Worm (Caenorhabditis elegans) whole organism, L4 larva: ENCODE measurements around the gene him-10.

Source experiments
- F10B5.3 ChIP-seq: sonication (generic microtip); optimal IDR thresholded peaks from 2 replicates; lab custom pipeline; 2016; ENCODE audit warnings: mild to moderate bottlenecking, missing genetic modification characterization, missing compliant biosample characterization
- F37D6.2 ChIP-seq: sonication (generic microtip); optimal IDR thresholded peaks from 2 replicates; lab custom pipeline; 2016; ENCODE audit warnings: mild to moderate bottlenecking, missing genetic modification characterization, missing compliant biosample characterization
- F49E8.2 ChIP-seq: sonication (generic microtip); optimal IDR thresholded peaks from 2 replicates; lab custom pipeline; 2016; ENCODE audit warnings: missing compliant biosample characterization, mild to moderate bottlenecking, missing genetic modification characterization, borderline replicate concordance
- T26A8.4 ChIP-seq: fragments of 200-800 bp; sonication (Bioruptor generic); IDR thresholded peaks from 2 replicates; pipeline ENCODE4 v1.3.6; 2022; ENCODE audit warnings: missing genetic modification characterization, missing compliant biosample characterization
- Y105C5A.15 ChIP-seq: fragments of 200-800 bp; sonication (Bioruptor generic); IDR thresholded peaks from 2 replicates; pipeline ENCODE4 v1.3.6; 2022; ENCODE audit warnings: missing genetic modification characterization, missing compliant biosample characterization
- Y48G9A.11 ChIP-seq: fragments of 200-800 bp; sonication (Bioruptor generic); IDR thresholded peaks from 2 replicates; pipeline ENCODE4 v1.3.6; 2022; ENCODE audit warnings: missing genetic modification reagents, missing genetic modification characterization, missing compliant biosample characterization
- Y75B8A.6 ChIP-seq: fragments of 200-800 bp; sonication (Bioruptor generic); IDR thresholded peaks from 2 replicates; pipeline ENCODE4 v1.3.6; 2022; ENCODE audit warnings: missing genetic modification reagents, missing genetic modification characterization, missing compliant biosample characterization
- aly-2 ChIP-seq: sonication (generic microtip); optimal IDR thresholded peaks from 2 replicates; lab custom pipeline; 2018; ENCODE audit warnings: missing biosample characterization, missing genetic modification characterization
- attf-4 ChIP-seq: sonication (generic microtip); optimal IDR thresholded peaks from 3 replicates; lab custom pipeline; 2017; ENCODE audit warnings: missing biosample characterization, missing genetic modification characterization
- ceh-20 ChIP-seq: fragments of 200-800 bp; sonication (Bioruptor generic); IDR thresholded peaks from 2 replicates; pipeline ENCODE4 v1.3.6; 2022; ENCODE audit warnings: missing genetic modification reagents, missing genetic modification characterization, missing compliant biosample characterization
- ceh-28 ChIP-seq: fragments of 150-350 bp; optimal IDR thresholded peaks from 2 replicates; lab custom pipeline; 2014; ENCODE audit warnings: missing biosample characterization, missing genetic modification reagents, missing genetic modification characterization
- ceh-44 ChIP-seq: fragments of 200-800 bp; sonication (Bioruptor generic); IDR thresholded peaks from 2 replicates; pipeline ENCODE4 v1.3.6; 2022; ENCODE audit warnings: missing genetic modification reagents, missing genetic modification characterization, missing compliant biosample characterization
- ceh-82 ChIP-seq: sonication (generic microtip); optimal IDR thresholded peaks from 2 replicates; lab custom pipeline; 2017; ENCODE audit warnings: missing biosample characterization, missing genetic modification characterization
- ctbp-1 ChIP-seq: fragments of 200-800 bp; sonication (Bioruptor generic); IDR thresholded peaks from 2 replicates; pipeline ENCODE4 v1.3.6; 2022; ENCODE audit warnings: missing genetic modification reagents, missing genetic modification characterization, missing compliant biosample characterization
- daf-16 ChIP-seq, 3 experiments: sonication (generic microtip); optimal IDR thresholded peaks; 2 replicates each; lab custom pipeline; 2016 to 2017; ENCODE audit warnings: missing genetic modification characterization in 3 of 3, missing genetic modification reagents in 3 of 3, mild to moderate bottlenecking in 2 of 3, missing compliant biosample characterization in 2 of 3, missing biosample characterization in 1 of 3, moderate library complexity in 1 of 3
- daf-8 ChIP-seq: fragments of 200-800 bp; sonication (Bioruptor generic); IDR thresholded peaks from 2 replicates; pipeline ENCODE4 v1.3.6; 2022; ENCODE audit warnings: missing genetic modification characterization, missing compliant biosample characterization
- dmd-6 ChIP-seq: fragments of 200-800 bp; sonication (Bioruptor generic); IDR thresholded peaks from 2 replicates; pipeline ENCODE4 v1.3.6; 2022; ENCODE audit warnings: missing genetic modification reagents, missing genetic modification characterization, missing compliant biosample characterization
- dmd-9 ChIP-seq: fragments of 200-800 bp; sonication (Bioruptor generic); IDR thresholded peaks from 2 replicates; pipeline ENCODE4 v1.3.6; 2022; ENCODE audit warnings: missing genetic modification reagents, missing genetic modification characterization, missing compliant biosample characterization
- dpl-1 ChIP-seq: fragments of 150-350 bp; optimal IDR thresholded peaks from 2 replicates; lab custom pipeline; 2014; ENCODE audit warnings: missing biosample characterization, missing genetic modification reagents, missing genetic modification characterization
- dve-1 ChIP-seq: sonication (generic microtip); optimal IDR thresholded peaks from 2 replicates; lab custom pipeline; 2017; ENCODE audit warnings: antibody characterized with exemption, mild to moderate bottlenecking, missing genetic modification characterization, missing compliant biosample characterization; ENCODE audit not compliant: insufficient read depth
- egl-27 ChIP-seq: sonication (generic microtip); optimal IDR thresholded peaks from 3 replicates; lab custom pipeline; 2017; ENCODE audit warnings: missing biosample characterization, missing genetic modification reagents, missing genetic modification characterization
- hlh-11 ChIP-seq: fragments of 200-800 bp; sonication (Bioruptor generic); optimal IDR thresholded peaks from 2 replicates; lab custom pipeline; 2018; ENCODE audit warnings: mild to moderate bottlenecking, missing genetic modification characterization, missing compliant biosample characterization
- hlh-30 ChIP-seq: sonication (generic microtip); optimal IDR thresholded peaks from 2 replicates; lab custom pipeline; 2017; ENCODE audit warnings: antibody characterized with exemption, mild to moderate bottlenecking, missing genetic modification characterization, missing compliant biosample characterization; ENCODE audit not compliant: insufficient read depth
- hmg-1.1 ChIP-seq: fragments of 200-800 bp; sonication (Bioruptor generic); IDR thresholded peaks from 2 replicates; pipeline ENCODE4 v1.3.6; 2022; ENCODE audit warnings: missing genetic modification reagents, missing genetic modification characterization, missing compliant biosample characterization
- lin-1 ChIP-seq: fragments of 200-800 bp; sonication (Bioruptor generic); IDR thresholded peaks from 2 replicates; pipeline ENCODE4 v1.3.6; 2022; ENCODE audit warnings: missing genetic modification reagents, missing genetic modification characterization, missing compliant biosample characterization
- lin-38 ChIP-seq: fragments of 200-800 bp; sonication (Bioruptor generic); IDR thresholded peaks from 2 replicates; pipeline ENCODE4 v1.3.6; 2022; ENCODE audit warnings: missing genetic modification reagents, missing genetic modification characterization, missing compliant biosample characterization
- lin-39 ChIP-seq: fragments of 150-350 bp; optimal IDR thresholded peaks from 2 replicates; lab custom pipeline; 2014; ENCODE audit warnings: missing biosample characterization, missing genetic modification reagents, missing genetic modification characterization
- madf-5 ChIP-seq, 2 experiments: fragments of 200-800 bp; sonication (Bioruptor generic); IDR thresholded peaks; 2 replicates each; pipeline ENCODE4 v1.3.6; 2022; ENCODE audit warnings: missing compliant biosample characterization in 2 of 2, missing genetic modification characterization in 2 of 2
- mes-2 ChIP-seq: sonication (generic microtip); optimal IDR thresholded peaks from 2 replicates; lab custom pipeline; 2016; ENCODE audit warnings: missing genotype, mild to moderate bottlenecking, missing genetic modification characterization, missing compliant biosample characterization; ENCODE audit not compliant: poor library complexity, severe bottlenecking
- mxl-3 ChIP-seq: fragments of 200-800 bp; sonication (Bioruptor generic); optimal IDR thresholded peaks from 2 replicates; lab custom pipeline; 2018; ENCODE audit warnings: mild to moderate bottlenecking, missing genetic modification characterization, missing compliant biosample characterization
- nhr-237 ChIP-seq: sonication (generic microtip); optimal IDR thresholded peaks from 2 replicates; lab custom pipeline; 2017; ENCODE audit warnings: missing biosample characterization, missing genetic modification characterization
- nhr-25 ChIP-seq: sonication (generic microtip); optimal IDR thresholded peaks from 2 replicates; lab custom pipeline; 2017; ENCODE audit warnings: missing genetic modification characterization, mild to moderate bottlenecking, missing compliant biosample characterization, antibody characterized with exemption, moderate library complexity, borderline replicate concordance; ENCODE audit not compliant: insufficient read depth
- nhr-28 ChIP-seq: fragments of 150-350 bp; optimal IDR thresholded peaks from 2 replicates; lab custom pipeline; 2014; ENCODE audit warnings: missing biosample characterization, missing genetic modification characterization
- nhr-41 ChIP-seq: fragments of 200-800 bp; sonication (Bioruptor generic); IDR thresholded peaks from 2 replicates; pipeline ENCODE4 v1.3.6; 2022; ENCODE audit warnings: missing genetic modification reagents, missing genetic modification characterization, missing compliant biosample characterization
- nhr-77 ChIP-seq: fragments of 150-350 bp; optimal IDR thresholded peaks from 2 replicates; lab custom pipeline; 2014; ENCODE audit warnings: missing biosample characterization, missing genetic modification characterization
- pha-4 ChIP-seq, 2 experiments: fragments of 150-350 bp in 1 of 2; fragments of 200-800 bp in 1 of 2; sonication (Bioruptor generic) in 1 of 2; IDR thresholded peaks in 1 of 2; optimal IDR thresholded peaks in 1 of 2; 2 replicates each; pipeline versions ENCODE4 v1.3.6 to Lab custom; 2014 to 2022; ENCODE audit warnings: missing genetic modification characterization in 2 of 2, missing genetic modification reagents in 2 of 2, missing biosample characterization in 1 of 2, missing compliant biosample characterization in 1 of 2
- sdz-12 ChIP-seq: fragments of 200-800 bp; sonication (Bioruptor generic); optimal IDR thresholded peaks from 2 replicates; lab custom pipeline; 2018; ENCODE audit warnings: mild to moderate bottlenecking, missing genetic modification characterization, missing compliant biosample characterization
- skn-1 ChIP-seq: fragments of 150-350 bp; optimal IDR thresholded peaks from 2 replicates; lab custom pipeline; 2014; ENCODE audit warnings: missing biosample characterization, missing genetic modification characterization
- tag-97 ChIP-seq: fragments of 200-800 bp; sonication (Bioruptor generic); IDR thresholded peaks from 2 replicates; pipeline ENCODE4 v1.3.6; 2022; ENCODE audit warnings: missing genetic modification characterization, missing compliant biosample characterization
- unc-130 ChIP-seq: sonication (generic microtip); optimal IDR thresholded peaks from 2 replicates; lab custom pipeline; 2016; ENCODE audit warnings: missing genetic modification reagents, missing genetic modification characterization, missing compliant biosample characterization
- vab-7 ChIP-seq: fragments of 200-800 bp; sonication (Bioruptor generic); IDR thresholded peaks from 2 replicates; pipeline ENCODE4 v1.3.6; 2022; ENCODE audit warnings: missing genetic modification reagents, missing genetic modification characterization, missing compliant biosample characterization
- zfp-2 ChIP-seq: sonication (generic microtip); optimal IDR thresholded peaks from 2 replicates; lab custom pipeline; 2016; ENCODE audit warnings: mild to moderate bottlenecking, missing genetic modification characterization, missing compliant biosample characterization
- zfp-3 ChIP-seq: fragments of 200-800 bp; sonication (Bioruptor generic); conservative IDR thresholded peaks from 2 replicates; pipeline ENCODE4 v1.3.6; 2022; ENCODE audit warnings: missing genetic modification reagents, missing genetic modification characterization, missing compliant biosample characterization

him-10 gene

ce11 chrIII:5814799-5815198, 11.7 kb downstream of the him-10 start, which contains the start of gene R12B2.7:
TSS of gene R12B2.7 (plus strand) at chrIII:5815045.
- TF ChIP-seq lin-38 (GFP tag; lab: Robert Waterston, UW), result no peak
- TF ChIP-seq mes-2, result peak; percentile 43
- peak; percentile 76 for TF ChIP-seq hlh-11
- TF ChIP-seq F10B5.3, result no peak
- no peak for TF ChIP-seq F49E8.2
- 0 out of 2 replicates have a peak, but pooled peaks have one; percentile 17 for TF ChIP-seq T26A8.4 (GFP tag; lab: Robert Waterston, UW)
- TF ChIP-seq mxl-3 (GFP tag; lab: Kevin White, UChicago), result peak; percentile 30
- peak; percentile 45 for TF ChIP-seq nhr-28 (tag; lab: Kevin White, UChicago)
- TF ChIP-seq dmd-6 (GFP tag; lab: Robert Waterston, UW), result peak; percentile 21; the same call in 1 of the 2 replicates
- no peak for TF ChIP-seq daf-16 (GFP tag; optimal IDR thresholded peaks at IDR 0.05; lab: Kevin White, UChicago)
- TF ChIP-seq daf-16 (tag; optimal IDR thresholded peaks at IDR 0.05; lab: Kevin White, UChicago), result peak; percentile 18
- TF ChIP-seq skn-1 (tag; lab: Kevin White, UChicago), result no peak
- TF ChIP-seq dpl-1 (GFP tag; lab: Kevin White, UChicago), result no peak
- no peak for TF ChIP-seq unc-130 (GFP tag; lab: Kevin White, UChicago)
- peak; percentile 56; the same call in 1 of the 2 replicates for TF ChIP-seq ceh-20

- no peak for TF ChIP-seq F37D6.2 (tag; lab: Kevin White, UChicago)
- no peak for TF ChIP-seq egl-27 (tag; lab: Kevin White, UChicago)
- no peak for TF ChIP-seq zfp-2 (tag; lab: Kevin White, UChicago)
- no peak for TF ChIP-seq tag-97 (GFP tag; lab: Robert Waterston, UW)
- no peak for TF ChIP-seq aly-2 (tag; lab: Kevin White, UChicago)
- TF ChIP-seq daf-8, result no peak
- no peak for TF ChIP-seq ceh-44 (GFP tag; lab: Robert Waterston, UW)
- no peak for TF ChIP-seq lin-1
- TF ChIP-seq lin-39 (tag; lab: Kevin White, UChicago), result no peak
- TF ChIP-seq hmg-1.1 (GFP tag; lab: Robert Waterston, UW), result no peak
- no peak for TF ChIP-seq vab-7 (GFP tag; lab: Robert Waterston, UW)
- TF ChIP-seq dpl-1 (GFP tag; lab: Kevin White, UChicago), result no peak
- no peak for TF ChIP-seq Y48G9A.11 (GFP tag; lab: Robert Waterston, UW)
- TF ChIP-seq Y75B8A.6, result no peak
- TF ChIP-seq hlh-30 (tag; lab: Kevin White, UChicago), result no peak
- TF ChIP-seq nhr-237 (tag; lab: Kevin White, UChicago), result no peak
- no peak for TF ChIP-seq nhr-41 (GFP tag; lab: Robert Waterston, UW)
- no peak for TF ChIP-seq zfp-3
- no peak for TF ChIP-seq sdz-12
Observed at ce11 chrIII:5815932-5816331, 12.9 kb downstream of the him-10 start, which contains the start of gene sma-4. TSS of gene sma-4 (plus strand) at chrIII:5816232.

ce11 chrIII:5822816-5823215, 19.8 kb downstream of the him-10 start:
- TF ChIP-seq F10B5.3 (no peak), unc-130 (GFP tag; lab: Kevin White, UChicago) (no peak), dmd-9 (GFP tag; lab: Robert Waterston, UW) (no peak), attf-4 (no peak), daf-8 (no peak), nhr-77 (tag; lab: Kevin White, UChicago) (no peak), ceh-20 (no peak), nhr-25 (tag; lab: Kevin White, UChicago) (no peak), ceh-44 (GFP tag; lab: Robert Waterston, UW) (no peak), ceh-82 (tag; lab: Kevin White, UChicago) (no peak), T26A8.4 (GFP tag; lab: Robert Waterston, UW) (no peak), madf-5 (GFP tag; IDR thresholded peaks at IDR 0.05; lab: Robert Waterston, UW) (no peak), ctbp-1 (no peak), dve-1 (tag; lab: Kevin White, UChicago) (no peak), Y105C5A.15 (GFP tag; lab: Robert Waterston, UW) (no peak), ceh-28 (tag; lab: Kevin White, UChicago) (no peak), pha-4 (GFP tag; IDR thresholded peaks at IDR 0.05; lab: Robert Waterston, UW) (no peak), pha-4 (tag; optimal IDR thresholded peaks at IDR 0.05; lab: Kevin White, UChicago) (no peak)
- TF ChIP-seq, all 104 proteins: peak for 0
